Fruit fly (Drosophila melanogaster): ENCODE data around the gene CG6244.

The CG6244 gene

dm6 chr3L:15834877-15835555 lies 26.9 kb downstream of the CG6244 start, which contains the start of gene CG18081 (continued):
- TF ChIP-seq wdn (GFP tag; IDR thresholded peaks at IDR 0.05) = no peak
- no peak for TF ChIP-seq CG7745 (tag; optimal IDR thresholded peaks at IDR 0.05)
- TF ChIP-seq Bdp1 (GFP tag; optimal IDR thresholded peaks at IDR 0.05) = no peak
- TF ChIP-seq Ptx1 (GFP tag; IDR thresholded peaks at IDR 0.05) = no peak
- TF ChIP-seq Deaf1 (tag; optimal IDR thresholded peaks at IDR 0.05) = no peak
- TF ChIP-seq Hey (tag; optimal IDR thresholded peaks at IDR 0.05) = no peak
- peak; percentile 85 for TF ChIP-seq CG4617 (GFP tag; optimal IDR thresholded peaks at IDR 0.05; ENCODE audit: borderline replicate concordance)
- no peak for TF ChIP-seq chinmo (GFP tag; IDR thresholded peaks at IDR 0.05; ENCODE audit: partially characterized antibody)
- no peak for TF ChIP-seq CG7372 (GFP tag; IDR thresholded peaks at IDR 0.05)
- TF ChIP-seq chm (GFP tag; IDR thresholded peaks at IDR 0.05) = no peak
- TF ChIP-seq CG3995 (GFP tag; optimal IDR thresholded peaks at IDR 0.05) = peak; percentile 0
- no peak for TF ChIP-seq twi (tag; optimal IDR thresholded peaks at IDR 0.05)
- TF ChIP-seq CG13624 (GFP tag; optimal IDR thresholded peaks at IDR 0.05) = no peak
- no peak for TF ChIP-seq Ets65A (GFP tag)
- peak; percentile 35 for TF ChIP-seq CG11504 (tag; optimal IDR thresholded peaks at IDR 0.05)
- TF ChIP-seq Mes4 (GFP tag; optimal IDR thresholded peaks at IDR 0.05) = no peak
- no peak for TF ChIP-seq CG8359 (GFP tag; optimal IDR thresholded peaks at IDR 0.05; ENCODE audit: borderline replicate concordance)
- no peak for TF ChIP-seq fd64A (GFP tag; optimal IDR thresholded peaks at IDR 0.05)
- no peak for TF ChIP-seq CG16815 (GFP tag; optimal IDR thresholded peaks at IDR 0.05)
- TF ChIP-seq unc-4 (GFP tag; IDR thresholded peaks at IDR 0.05; ENCODE audit: partially characterized antibody) = no peak
- no peak for TF ChIP-seq tll (GFP tag; optimal IDR thresholded peaks at IDR 0.05)
- TF ChIP-seq Sry-δ (GFP tag; optimal IDR thresholded peaks at IDR 0.05) = peak; percentile 20
- no peak for TF ChIP-seq CG16779 (GFP tag; IDR thresholded peaks at IDR 0.05)
- no peak for TF ChIP-seq CG3838 (GFP tag; optimal IDR thresholded peaks at IDR 0.05)
- no peak for TF ChIP-seq disco-r (GFP tag; optimal IDR thresholded peaks at IDR 0.05)
- TF ChIP-seq CG17385 (GFP tag; optimal IDR thresholded peaks at IDR 0.05) = no peak
- no peak for TF ChIP-seq CG17568 (GFP tag; optimal IDR thresholded peaks at IDR 0.05)
- TF ChIP-seq pho (GFP tag; optimal IDR thresholded peaks at IDR 0.05) = no peak
- no peak for TF ChIP-seq CG10209 (GFP tag; optimal IDR thresholded peaks at IDR 0.05)
- TF ChIP-seq CG7839 (tag; optimal IDR thresholded peaks at IDR 0.05) = no peak
- no peak for TF ChIP-seq B-H1 (GFP tag; IDR thresholded peaks at IDR 0.05)
- TF ChIP-seq al (GFP tag; IDR thresholded peaks at IDR 0.05) = no peak
- TF ChIP-seq CG33213 (GFP tag; optimal IDR thresholded peaks at IDR 0.05) = no peak
- TF ChIP-seq Myb (GFP tag; optimal IDR thresholded peaks at IDR 0.05) = peak; percentile 85
- peak; percentile 89 for TF ChIP-seq stwl (tag; optimal IDR thresholded peaks at IDR 0.05)
- TF ChIP-seq CG11560 (tag; IDR thresholded peaks at IDR 0.05) = no peak
- TF ChIP-seq mam (GFP tag; optimal IDR thresholded peaks at IDR 0.05) = no peak
- no peak for TF ChIP-seq CG15696 (tag; optimal IDR thresholded peaks at IDR 0.05)
- no peak for TF ChIP-seq CG43689 (GFP tag; IDR thresholded peaks at IDR 0.05)
- no peak for TF ChIP-seq peb (GFP tag; IDR thresholded peaks at IDR 0.05)

dm6 chr3L:15837209-15837608 lies 29.1 kb downstream of the CG6244 start, which contains the start of gene CG15715:
TSS of gene CG15715 (minus strand) at chr3L:15837482.
- TF ChIP-seq sug (tag; optimal IDR thresholded peaks at IDR 0.05) = peak; percentile 35
- TF ChIP-seq nmo (GFP tag; optimal IDR thresholded peaks at IDR 0.05) = peak; percentile 57
- TF ChIP-seq CG6175 (GFP tag; IDR thresholded peaks at IDR 0.05) = no peak
- peak; percentile 81 for TF ChIP-seq CG33213 (GFP tag; optimal IDR thresholded peaks at IDR 0.05)
- no peak for TF ChIP-seq chinmo (GFP tag; IDR thresholded peaks at IDR 0.05; ENCODE audit: partially characterized antibody)
- peak; percentile 68 for TF ChIP-seq CG9797 (GFP tag; optimal IDR thresholded peaks at IDR 0.05)
- no peak for TF ChIP-seq CG1832 (GFP tag; optimal IDR thresholded peaks at IDR 0.05)
- no peak for TF ChIP-seq gcm (GFP tag; optimal IDR thresholded peaks at IDR 0.05)
- TF ChIP-seq Med (GFP tag) = peak; percentile 88
- peak; percentile 27 for TF ChIP-seq CG34376 (GFP tag; optimal IDR thresholded peaks at IDR 0.05)
- peak; percentile 49 for TF ChIP-seq CG3847 (GFP tag; IDR thresholded peaks at IDR 0.05)
- peak; percentile 18 for TF ChIP-seq CG13624 (GFP tag; optimal IDR thresholded peaks at IDR 0.05)
- peak; percentile 27 for TF ChIP-seq HmgD (GFP tag; optimal IDR thresholded peaks at IDR 0.05)
- TF ChIP-seq CHES-1-like (GFP tag; optimal IDR thresholded peaks at IDR 0.05) = peak; percentile 48
- peak; percentile 89 for TF ChIP-seq pzg (GFP tag; optimal IDR thresholded peaks at IDR 0.05)

Data from whole organism, embryonic.